Worm (Caenorhabditis elegans) whole organism, L1 larva: ENCODE results near the gene C49G7.13.
"Not testable (repeated sequence)": the region's sequence is repeated elsewhere in the genome, so short reads cannot be mapped to it uniquely, and the experiment has no call there.

Source experiments
- alr-1 ChIP-seq: fragments of 200-800 bp; sonication (Bioruptor generic); optimal IDR thresholded peaks from 2 replicates; lab custom pipeline; 2018; ENCODE audit warnings: borderline replicate concordance, mild to moderate bottlenecking, missing genetic modification characterization, missing compliant biosample characterization
- aly-2 ChIP-seq: fragments of 150-350 bp; optimal IDR thresholded peaks from 2 replicates; lab custom pipeline; 2014; ENCODE audit warnings: missing biosample characterization, missing genetic modification characterization
- ces-1 ChIP-seq: fragments of 150-350 bp; optimal IDR thresholded peaks from 2 replicates; lab custom pipeline; 2014; ENCODE audit warnings: missing biosample characterization, missing genetic modification reagents, missing genetic modification characterization
- dsc-1 ChIP-seq: sonication (generic microtip); optimal IDR thresholded peaks from 2 replicates; lab custom pipeline; 2016; ENCODE audit warnings: mild to moderate bottlenecking, missing genetic modification characterization, missing compliant biosample characterization
- elt-3 ChIP-seq, 6 experiments: fragments of 150-350 bp in 1 of 6; sonication (generic microtip); optimal IDR thresholded peaks; 2 replicates each; lab custom pipeline; 2017 to 2018; ENCODE audit warnings: missing biosample characterization in 6 of 6, missing genetic modification characterization in 6 of 6, inconsistent platforms in 1 of 6
- hlh-17 ChIP-seq: fragments of 200-800 bp; sonication (Bioruptor generic); optimal IDR thresholded peaks from 2 replicates; lab custom pipeline; 2018; ENCODE audit warnings: missing genetic modification characterization, mild to moderate bottlenecking, missing compliant biosample characterization, moderate library complexity, borderline replicate concordance
- lin-15B ChIP-seq: fragments of 150-350 bp; sonication (generic microtip); optimal IDR thresholded peaks from 3 replicates; lab custom pipeline; 2014; ENCODE audit warnings: missing biosample characterization, missing genetic modification characterization
- pax-3 ChIP-seq: fragments of 200-800 bp; sonication (Bioruptor generic); optimal IDR thresholded peaks from 2 replicates; lab custom pipeline; 2018; ENCODE audit warnings: mild to moderate bottlenecking, missing genetic modification characterization, moderate library complexity, missing compliant biosample characterization
- rnt-1 ChIP-seq: sonication (generic microtip); optimal IDR thresholded peaks from 2 replicates; lab custom pipeline; 2016; ENCODE audit warnings: mild to moderate bottlenecking, missing genetic modification characterization, moderate library complexity, missing compliant biosample characterization
- skn-1 ChIP-seq: fragments of 150-350 bp; optimal IDR thresholded peaks from 2 replicates; lab custom pipeline; 2014; ENCODE audit warnings: missing biosample characterization, missing genetic modification characterization
- swsn-7 ChIP-seq: sonication (generic microtip); optimal IDR thresholded peaks from 2 replicates; lab custom pipeline; 2016; ENCODE audit warnings: missing genetic modification characterization, missing compliant biosample characterization

ce11 chrV:4063559-4064164 is 27.8 kb downstream of the C49G7.13 start:
- TF ChIP-seq aly-2 (tag; lab: Kevin White, UChicago); pax-3 (tag; lab: Kevin White, UChicago); lin-15B (tag; lab: Kevin White, UChicago); hlh-17 (GFP tag; lab: Kevin White, UChicago); alr-1 (tag; lab: Kevin White, UChicago); skn-1 (tag; lab: Kevin White, UChicago); elt-3 (tag; optimal IDR thresholded peaks at IDR 0.05; lab: Kevin White, UChicago); ces-1 (GFP tag; lab: Kevin White, UChicago): not testable (repeated sequence)
- TF ChIP-seq swsn-7 (tag; lab: Kevin White, UChicago) = peak; percentile 37
- peak; percentile 38 for TF ChIP-seq dsc-1 (tag; lab: Kevin White, UChicago)
- peak; percentile 58 for TF ChIP-seq rnt-1 (tag; lab: Kevin White, UChicago)
